Fruit fly (Drosophila melanogaster) whole organism, prepupa: ENCODE measurements around the gene Cyp6d5.

ENCODE experiments used
- Blimp-1 ChIP-seq: fragments of 200-800 bp; sonication (Bioruptor generic); optimal IDR thresholded peaks from 3 replicates; lab custom pipeline; 2017; ENCODE audit warnings: missing biosample characterization, missing genetic modification characterization, mild to moderate bottlenecking, moderate library complexity, missing genetic modification reagents
- CG10631 ChIP-seq: fragments of 200-800 bp; sonication (Bioruptor generic); optimal IDR thresholded peaks from 2 replicates; lab custom pipeline; 2016; ENCODE audit warnings: missing biosample characterization, missing genetic modification characterization
- CG10669 ChIP-seq: fragments of 200-800 bp; sonication (Bioruptor generic); optimal IDR thresholded peaks from 3 replicates; lab custom pipeline; 2018; ENCODE audit warnings: missing biosample characterization, mild to moderate bottlenecking, missing genetic modification characterization, moderate library complexity
- CG11762 ChIP-seq: fragments of 200-800 bp; sonication (Bioruptor generic); optimal IDR thresholded peaks from 3 replicates; lab custom pipeline; 2016; ENCODE audit warnings: missing biosample characterization, missing genetic modification characterization; ENCODE audit not compliant: insufficient read depth
- CG11902 ChIP-seq: fragments of 200-800 bp; sonication (Bioruptor generic); optimal IDR thresholded peaks from 3 replicates; lab custom pipeline; 2016; ENCODE audit warnings: missing biosample characterization, missing genetic modification characterization
- CG1621 ChIP-seq: fragments of 200-800 bp; sonication (Bioruptor generic); optimal IDR thresholded peaks from 3 replicates; lab custom pipeline; 2018; ENCODE audit warnings: missing biosample characterization, mild to moderate bottlenecking, missing genetic modification characterization
- CG16779 ChIP-seq: fragments of 200-800 bp; sonication (Bioruptor generic); optimal IDR thresholded peaks from 3 replicates; lab custom pipeline; 2017; ENCODE audit warnings: missing biosample characterization, mild to moderate bottlenecking, missing genetic modification characterization
- CG31627 ChIP-seq: fragments of 200-800 bp; sonication (Bioruptor generic); optimal IDR thresholded peaks from 3 replicates; lab custom pipeline; 2016; ENCODE audit warnings: missing biosample characterization, missing genetic modification characterization
- CG32006 ChIP-seq: fragments of 200-800 bp; sonication (Bioruptor generic); optimal IDR thresholded peaks from 3 replicates; lab custom pipeline; 2017; ENCODE audit warnings: missing biosample characterization, mild to moderate bottlenecking, missing genetic modification characterization
- CG34406 ChIP-seq: fragments of 200-800 bp; sonication (Bioruptor generic); optimal IDR thresholded peaks from 3 replicates; lab custom pipeline; 2016; ENCODE audit warnings: missing biosample characterization, missing genetic modification characterization
- CG3919 ChIP-seq: fragments of 200-800 bp; sonication (Bioruptor generic); optimal IDR thresholded peaks from 3 replicates; lab custom pipeline; 2016; ENCODE audit warnings: missing biosample characterization, missing genetic modification characterization
- CG4318 ChIP-seq: fragments of 200-800 bp; sonication (Bioruptor generic); optimal IDR thresholded peaks from 3 replicates; lab custom pipeline; 2017; ENCODE audit warnings: missing biosample characterization, mild to moderate bottlenecking, missing genetic modification characterization
- CG6163 ChIP-seq: fragments of 200-800 bp; sonication (Bioruptor generic); IDR thresholded peaks from 3 replicates; pipeline ENCODE4 v1.3.6; 2022; ENCODE audit warnings: missing biosample characterization, missing genetic modification characterization
- CG6792 ChIP-seq: fragments of 200-800 bp; sonication (Bioruptor generic); optimal IDR thresholded peaks from 3 replicates; lab custom pipeline; 2016; ENCODE audit warnings: missing biosample characterization, missing genetic modification characterization
- CG6808 ChIP-seq: fragments of 200-800 bp; sonication (Bioruptor generic); optimal IDR thresholded peaks from 3 replicates; lab custom pipeline; 2017; ENCODE audit warnings: missing biosample characterization, missing genetic modification characterization, mild to moderate bottlenecking, moderate library complexity, missing genetic modification reagents
- CG6854 ChIP-seq: fragments of 200-800 bp; sonication (Bioruptor generic); optimal IDR thresholded peaks from 2 replicates; lab custom pipeline; 2017; ENCODE audit warnings: missing biosample characterization, mild to moderate bottlenecking, missing genetic modification characterization
- CG7368 ChIP-seq: fragments of 200-800 bp; sonication (Bioruptor generic); optimal IDR thresholded peaks from 3 replicates; lab custom pipeline; 2016; ENCODE audit warnings: missing biosample characterization, missing genetic modification characterization
- CG8632 ChIP-seq: fragments of 200-800 bp; sonication (Bioruptor generic); optimal IDR thresholded peaks from 3 replicates; lab custom pipeline; 2016; ENCODE audit warnings: missing biosample characterization, missing genetic modification characterization
- Eip75B ChIP-seq: fragments of 200-800 bp; sonication (Bioruptor generic); optimal IDR thresholded peaks from 3 replicates; lab custom pipeline; 2016; ENCODE audit warnings: missing biosample characterization, missing genetic modification characterization
- Eip93F ChIP-seq: fragments of 200-800 bp; sonication (Bioruptor generic); optimal IDR thresholded peaks from 2 replicates; lab custom pipeline; 2016; ENCODE audit warnings: missing biosample characterization, mild to moderate bottlenecking, missing genetic modification characterization
- Ets21C ChIP-seq: fragments of 200-800 bp; sonication (Bioruptor generic); optimal IDR thresholded peaks from 3 replicates; lab custom pipeline; 2016; ENCODE audit warnings: missing biosample characterization, missing genetic modification characterization
- Ets96B ChIP-seq: fragments of 200-800 bp; optimal IDR thresholded peaks from 2 replicates; lab custom pipeline; 2019; ENCODE audit warnings: missing biosample characterization, mild to moderate bottlenecking, missing genetic modification characterization, moderate library complexity
- Gug ChIP-seq: fragments of 200-800 bp; sonication (Bioruptor generic); IDR thresholded peaks from 2 replicates; pipeline ENCODE4 v1.3.6; 2022; ENCODE audit warnings: missing biosample characterization, missing genetic modification characterization
- Hr38 ChIP-seq: sonication (Bioruptor generic); optimal IDR thresholded peaks from 2 replicates; lab custom pipeline; 2016; ENCODE audit warnings: missing biosample characterization, missing genetic modification characterization
- Lpt ChIP-seq: fragments of 200-800 bp; sonication (Bioruptor generic); optimal IDR thresholded peaks from 3 replicates; lab custom pipeline; 2016; ENCODE audit warnings: missing biosample characterization, missing genetic modification characterization
- Met ChIP-seq: fragments of 200-800 bp; sonication (Bioruptor generic); optimal IDR thresholded peaks from 3 replicates; lab custom pipeline; 2016; ENCODE audit warnings: missing biosample characterization, missing genetic modification characterization
- OdsH ChIP-seq: fragments of 200-800 bp; sonication (Bioruptor generic); optimal IDR thresholded peaks from 3 replicates; lab custom pipeline; 2016; ENCODE audit warnings: missing biosample characterization, missing genetic modification characterization
- Smox ChIP-seq: fragments of 200-800 bp; sonication (Bioruptor generic); optimal IDR thresholded peaks from 3 replicates; lab custom pipeline; 2016; ENCODE audit warnings: missing biosample characterization, missing genetic modification characterization
- Sox102F ChIP-seq: fragments of 200-800 bp; sonication (Bioruptor generic); optimal IDR thresholded peaks from 2 replicates; lab custom pipeline; 2016; ENCODE audit warnings: missing biosample characterization, mild to moderate bottlenecking, missing genetic modification characterization
- Sox14 ChIP-seq: fragments of 200-800 bp; sonication (Bioruptor generic); optimal IDR thresholded peaks from 3 replicates; lab custom pipeline; 2016; ENCODE audit warnings: missing biosample characterization, missing genetic modification characterization
- Sox15 ChIP-seq: fragments of 200-800 bp; sonication (Bioruptor generic); optimal IDR thresholded peaks from 3 replicates; lab custom pipeline; 2016; ENCODE audit warnings: missing biosample characterization, missing genetic modification characterization
- acj6 ChIP-seq: fragments of 200-800 bp; sonication (Bioruptor generic); optimal IDR thresholded peaks from 3 replicates; lab custom pipeline; 2016; ENCODE audit warnings: missing biosample characterization, missing genetic modification characterization
- cyc ChIP-seq: fragments of 200-800 bp; sonication (Bioruptor generic); optimal IDR thresholded peaks from 3 replicates; lab custom pipeline; 2016; ENCODE audit warnings: missing biosample characterization, missing genetic modification characterization
- dac ChIP-seq: fragments of 200-800 bp; sonication (Bioruptor generic); optimal IDR thresholded peaks from 2 replicates; lab custom pipeline; 2017; ENCODE audit warnings: missing biosample characterization, mild to moderate bottlenecking, missing genetic modification characterization
- dsx ChIP-seq: fragments of 200-800 bp; optimal IDR thresholded peaks from 3 replicates; lab custom pipeline; 2019; ENCODE audit warnings: missing biosample characterization, mild to moderate bottlenecking, missing genetic modification characterization, moderate library complexity; ENCODE audit not compliant: poor library complexity, severe bottlenecking
- eg ChIP-seq: fragments of 200-800 bp; sonication (Bioruptor generic); IDR thresholded peaks from 3 replicates; pipeline ENCODE4 v1.3.6; 2022; ENCODE audit warnings: missing biosample characterization, missing genetic modification characterization
- fd59A ChIP-seq: fragments of 200-800 bp; sonication (Bioruptor generic); optimal IDR thresholded peaks from 2 replicates; lab custom pipeline; 2017; ENCODE audit warnings: missing biosample characterization, mild to moderate bottlenecking, missing genetic modification characterization, missing genetic modification reagents
- lz ChIP-seq: fragments of 200-800 bp; sonication (Bioruptor generic); optimal IDR thresholded peaks from 3 replicates; lab custom pipeline; 2016; ENCODE audit warnings: missing biosample characterization, missing genetic modification characterization
- net ChIP-seq: fragments of 200-800 bp; sonication (Bioruptor generic); optimal IDR thresholded peaks from 3 replicates; lab custom pipeline; 2016; ENCODE audit warnings: missing biosample characterization, missing genetic modification characterization
- pdm3 ChIP-seq: fragments of 200-800 bp; sonication (Bioruptor generic); optimal IDR thresholded peaks from 3 replicates; lab custom pipeline; 2016; ENCODE audit warnings: missing biosample characterization, missing genetic modification characterization
- salr ChIP-seq, 2 experiments: fragments of 200-800 bp; sonication (Bioruptor generic); optimal IDR thresholded peaks; 3 replicates each; lab custom pipeline; 2016 to 2018; ENCODE audit warnings: missing biosample characterization in 2 of 2, missing genetic modification characterization in 2 of 2, mild to moderate bottlenecking in 1 of 2
- spab ChIP-seq: fragments of 200-800 bp; sonication (Bioruptor generic); optimal IDR thresholded peaks from 2 replicates; lab custom pipeline; 2017; ENCODE audit warnings: missing biosample characterization, mild to moderate bottlenecking, missing genetic modification characterization, missing genetic modification reagents
- ss ChIP-seq, 2 experiments: fragments of 200-800 bp; sonication (Bioruptor generic); optimal IDR thresholded peaks; 2 replicates in 1 of 2; 3 replicates in 1 of 2; lab custom pipeline; 2017 to 2018; ENCODE audit warnings: mild to moderate bottlenecking in 2 of 2, missing biosample characterization in 2 of 2, missing genetic modification characterization in 2 of 2, moderate library complexity in 1 of 2
- svp ChIP-seq: fragments of 200-800 bp; sonication (Bioruptor generic); peaks from one replicate; lab custom pipeline; 2016; ENCODE audit warnings: missing biosample characterization, missing genetic modification characterization
- topi ChIP-seq: fragments of 200-800 bp; sonication (Bioruptor generic); optimal IDR thresholded peaks from 3 replicates; lab custom pipeline; 2016; ENCODE audit warnings: missing biosample characterization, missing genetic modification characterization
- vri ChIP-seq: fragments of 200-800 bp; sonication (Bioruptor generic); optimal IDR thresholded peaks from 3 replicates; lab custom pipeline; 2016; ENCODE audit warnings: missing biosample characterization, mild to moderate bottlenecking, missing genetic modification characterization

Gene Cyp6d5

DNA sequence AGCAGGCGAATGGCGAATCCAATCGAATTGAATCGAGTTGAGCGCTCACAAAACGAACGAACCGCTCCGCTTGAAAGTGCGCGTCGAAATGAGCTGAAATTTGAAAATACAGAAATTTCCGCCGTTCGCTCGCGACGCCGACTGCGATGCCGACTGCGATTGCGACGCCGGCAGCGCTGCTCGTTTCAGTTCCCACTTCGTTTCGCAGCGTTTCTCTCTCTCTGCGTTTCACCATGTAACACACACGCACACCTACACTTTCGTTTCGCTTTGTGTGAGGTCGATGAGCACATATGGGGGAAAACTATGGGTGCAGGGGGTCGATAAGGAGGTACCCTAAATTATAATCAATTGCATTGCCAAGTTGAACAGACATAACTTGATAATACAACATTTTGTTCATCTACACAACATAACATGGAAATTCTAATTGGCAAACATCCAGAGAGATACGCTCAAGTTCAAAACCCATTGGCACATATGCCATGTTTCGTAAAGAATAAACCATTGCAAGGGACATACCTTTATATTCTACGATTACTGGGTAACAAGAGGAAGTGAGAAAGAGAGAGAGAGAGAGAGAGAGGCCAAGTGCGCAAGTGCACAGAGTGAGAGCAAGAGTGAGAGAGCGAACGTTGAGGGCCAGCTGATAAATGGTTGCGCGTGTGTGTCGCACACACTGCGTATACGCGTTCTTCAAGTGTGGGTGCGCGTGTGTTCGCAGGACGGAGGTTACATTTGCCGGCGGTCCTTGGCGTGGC lies 45.6 kb upstream of the Cyp6d5 start (continued):
- TF ChIP-seq CG11762 (GFP tag; lab: Kevin White, UChicago) (peak; percentile 86), Smox (peak; percentile 95), CG32006 (GFP tag; lab: Kevin White, UChicago) (peak; percentile 96), Ets21C (GFP tag; lab: Kevin White, UChicago) (peak; percentile 95), Sox102F (GFP tag; lab: Kevin White, UChicago) (peak; percentile 98), CG11902 (peak; percentile 96), lz (GFP tag; lab: Kevin White, UChicago) (peak; percentile 97), CG3919 (peak; percentile 97), CG10631 (GFP tag; lab: Kevin White, UChicago) (peak; percentile 95), Met (GFP tag; lab: Kevin White, UChicago) (peak; percentile 96), topi (GFP tag; lab: Kevin White, UChicago) (peak; percentile 97), Eip93F (GFP tag; lab: Kevin White, UChicago) (peak; percentile 73), dac (GFP tag; lab: Kevin White, UChicago) (peak; percentile 89), dsx (peak; percentile 91), CG8632 (peak; percentile 95), OdsH (GFP tag; lab: Kevin White, UChicago) (peak; percentile 96), Ets96B (tag; lab: Kevin White, UChicago) (peak; percentile 95), CG6808 (peak; percentile 88), Sox15 (GFP tag; lab: Kevin White, UChicago) (peak; percentile 95), acj6 (GFP tag; lab: Kevin White, UChicago) (peak; percentile 97), CG16779 (tag; lab: Kevin White, UChicago) (peak; percentile 92), svp (peak; percentile 99), spab (GFP tag; lab: Kevin White, UChicago) (peak; percentile 90), CG6854 (GFP tag; lab: Kevin White, UChicago) (peak; percentile 90), CG4318 (GFP tag; lab: Kevin White, UChicago) (peak; percentile 90), Lpt (GFP tag; lab: Kevin White, UChicago) (peak; percentile 95), net (GFP tag; lab: Kevin White, UChicago) (peak; percentile 96), Gug (GFP tag; lab: Robert Waterston, UW) (peak; percentile 90), CG6163 (GFP tag; lab: Robert Waterston, UW) (peak; percentile 92), fd59A (GFP tag; lab: Kevin White, UChicago) (peak; percentile 89), Eip75B (GFP tag; lab: Kevin White, UChicago) (peak; percentile 97), CG34406 (GFP tag; lab: Kevin White, UChicago) (peak; percentile 95), ss (GFP tag; optimal IDR thresholded peaks at IDR 0.05; lab: Kevin White, UChicago) (peak; percentile 92), salr (GFP tag; optimal IDR thresholded peaks at IDR 0.05; lab: Kevin White, UChicago) (peak; percentile 91 to 96), CG31627 (GFP tag; lab: Kevin White, UChicago) (peak; percentile 98)

dm6 chr3R:13984922-13985581 lies 44.0 kb upstream of the Cyp6d5 start:
- TF ChIP-seq CG10669 (peak; percentile 84), lz (GFP tag; lab: Kevin White, UChicago) (peak; percentile 73), dsx (peak; percentile 92), vri (GFP tag; lab: Kevin White, UChicago) (peak; percentile 6), Blimp-1 (GFP tag; lab: Kevin White, UChicago) (no peak), eg (GFP tag; lab: Robert Waterston, UW) (peak; percentile 90), Hr38 (GFP tag; lab: Kevin White, UChicago) (no peak), Sox14 (GFP tag; lab: Kevin White, UChicago) (peak; percentile 76), Ets21C (GFP tag; lab: Kevin White, UChicago) (peak; percentile 30), Met (GFP tag; lab: Kevin White, UChicago) (peak; percentile 72), dac (GFP tag; lab: Kevin White, UChicago) (peak; percentile 17), pdm3 (peak; percentile 83), Eip75B (GFP tag; lab: Kevin White, UChicago) (peak; percentile 88), cyc (GFP tag; lab: Kevin White, UChicago) (peak; percentile 69), CG6792 (peak; percentile 79), Ets96B (tag; lab: Kevin White, UChicago) (peak; percentile 90), ss (GFP tag; optimal IDR thresholded peaks at IDR 0.05; lab: Kevin White, UChicago) (peak; percentile 72 to 82), fd59A (GFP tag; lab: Kevin White, UChicago) (peak; percentile 73), OdsH (GFP tag; lab: Kevin White, UChicago) (peak; percentile 85), CG4318 (GFP tag; lab: Kevin White, UChicago) (peak; percentile 64), CG7368 (peak; percentile 62), Eip93F (GFP tag; lab: Kevin White, UChicago) (no peak), CG1621 (tag; lab: Kevin White, UChicago) (peak; percentile 86), Smox (peak; percentile 61)
